Worm (Caenorhabditis elegans): Measurements from ENCODE around the gene C50H2.4.

C50H2.4 gene

ce11 chrV:9962916-9963315, 46.2 kb downstream of the C50H2.4 start:
- TF ChIP-seq dve-1 (tag; optimal IDR thresholded peaks at IDR 0.05) = no peak
- no peak for TF ChIP-seq ceh-48 (tag; optimal IDR thresholded peaks at IDR 0.05)
- no peak for TF ChIP-seq ttx-3 (tag; optimal IDR thresholded peaks at IDR 0.05)
- no peak for TF ChIP-seq odd-2 (tag; optimal IDR thresholded peaks at IDR 0.05)
- no peak for TF ChIP-seq F13H6.1 (tag; optimal IDR thresholded peaks at IDR 0.05)
- no peak for TF ChIP-seq sdc-2 (tag; optimal IDR thresholded peaks at IDR 0.05)
- TF ChIP-seq ceh-24 (tag; optimal IDR thresholded peaks at IDR 0.05) = no peak

ce11 chrV:9964152-9964785, 47.5 kb downstream of the C50H2.4 start:
- TF ChIP-seq ceh-9 (tag; optimal IDR thresholded peaks at IDR 0.05) = no peak
- peak; percentile 16 for TF ChIP-seq ref-2 (tag; optimal IDR thresholded peaks at IDR 0.05)
- TF ChIP-seq unc-42 (tag; optimal IDR thresholded peaks at IDR 0.05) = peak; percentile 21
- peak; percentile 48 for TF ChIP-seq hlh-6 (tag; optimal IDR thresholded peaks at IDR 0.05)
- peak; percentile 26 for TF ChIP-seq ceh-14 (tag; optimal IDR thresholded peaks at IDR 0.05)
- no peak for TF ChIP-seq pag-3 (tag; optimal IDR thresholded peaks at IDR 0.05; ENCODE audit: borderline replicate concordance)
- TF ChIP-seq F13H6.1 (tag; optimal IDR thresholded peaks at IDR 0.05) = no peak
- TF ChIP-seq ceh-31 (tag; optimal IDR thresholded peaks at IDR 0.05) = peak; percentile 28
- no peak for TF ChIP-seq pax-1 (tag; optimal IDR thresholded peaks at IDR 0.05)
- no peak for TF ChIP-seq T23F11.4 (GFP tag; optimal IDR thresholded peaks at IDR 0.05)
- TF ChIP-seq ztf-16 (tag; optimal IDR thresholded peaks at IDR 0.05) = no peak

DNA sequence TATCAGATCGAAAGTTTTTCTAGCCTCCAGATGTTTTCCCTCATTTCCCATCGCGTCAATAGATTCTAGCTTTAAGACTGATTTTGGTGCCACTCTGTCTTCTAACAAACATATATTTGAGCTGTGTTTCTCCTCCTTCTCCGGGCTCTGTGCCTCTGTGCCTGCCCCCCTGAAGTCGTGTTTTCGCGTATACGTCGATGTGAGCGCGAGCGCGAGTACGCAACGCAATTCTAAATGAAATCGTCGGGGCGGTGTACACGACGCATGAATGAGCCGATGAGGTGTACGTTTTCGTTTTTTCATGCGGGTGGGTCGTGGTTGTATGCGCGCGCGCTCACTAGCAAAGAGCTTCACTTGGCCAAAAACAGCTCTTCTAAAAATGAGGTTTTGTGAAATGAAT, 49.1 kb downstream of the C50H2.4 start:
- TF ChIP-seq ceh-31 (tag; optimal IDR thresholded peaks at IDR 0.05) (no peak), unc-42 (tag; optimal IDR thresholded peaks at IDR 0.05) (peak; percentile 4), unc-3 (GFP tag; conservative IDR thresholded peaks at IDR 0.05) (no peak), unc-3 (tag; optimal IDR thresholded peaks at IDR 0.05) (no peak), F13H6.1 (tag; optimal IDR thresholded peaks at IDR 0.05) (no peak), eyg-1 (tag; optimal IDR thresholded peaks at IDR 0.05) (no peak), ama-1 (optimal IDR thresholded peaks at IDR 0.05) (no peak), che-1 (tag; optimal IDR thresholded peaks at IDR 0.05) (no peak), T23F11.4 (GFP tag; optimal IDR thresholded peaks at IDR 0.05) (no peak)
